Fruit fly (Drosophila melanogaster) whole organism, embryonic: ENCODE data around the gene CG16758.

ENCODE experiments used
- Abd-B ChIP-seq: fragments of 200-800 bp; sonication (Bioruptor generic); optimal IDR thresholded peaks from 2 replicates; lab custom pipeline; 2018; ENCODE audit warnings: missing biosample characterization, mild to moderate bottlenecking, missing genetic modification characterization, moderate library complexity
- Awh ChIP-seq: fragments of 200-800 bp; sonication (Bioruptor generic); IDR thresholded peaks from 2 replicates; pipeline ENCODE4, ENCODE4 v1.3.6; 2022; ENCODE audit warnings: missing biosample characterization, missing genetic modification characterization
- BtbVII ChIP-seq: fragments of 200-800 bp; sonication (Bioruptor generic); optimal IDR thresholded peaks from 3 replicates; lab custom pipeline; 2017; ENCODE audit warnings: missing biosample characterization, mild to moderate bottlenecking, missing genetic modification characterization
- C15 ChIP-seq: fragments of 200-800 bp; sonication (Bioruptor generic); IDR thresholded peaks from 3 replicates; pipeline ENCODE4 v1.3.6; 2022; ENCODE audit warnings: missing biosample characterization, missing genetic modification characterization
- CG10209 ChIP-seq: fragments of 200-800 bp; sonication (Bioruptor generic); optimal IDR thresholded peaks from 3 replicates; lab custom pipeline; 2017; ENCODE audit warnings: missing biosample characterization, mild to moderate bottlenecking, missing genetic modification characterization, missing genetic modification reagents
- CG10274 ChIP-seq: fragments of 200-800 bp; sonication (Bioruptor generic); optimal IDR thresholded peaks from 3 replicates; lab custom pipeline; 2017; ENCODE audit warnings: missing biosample characterization, mild to moderate bottlenecking, missing genetic modification characterization
- CG11456 ChIP-seq: fragments of 200-800 bp; sonication (Bioruptor generic); IDR thresholded peaks from 3 replicates; pipeline ENCODE4 v1.3.6; 2022; ENCODE audit warnings: missing biosample characterization, missing genetic modification characterization
- CG12236 ChIP-seq: fragments of 200-800 bp; sonication (Bioruptor generic); optimal IDR thresholded peaks from 2 replicates; lab custom pipeline; 2016; ENCODE audit warnings: missing biosample characterization, missing genetic modification characterization
- CG15514 ChIP-seq: fragments of 200-800 bp; sonication (Bioruptor generic); optimal IDR thresholded peaks from 3 replicates; lab custom pipeline; 2017; ENCODE audit warnings: missing biosample characterization, missing genetic modification characterization, mild to moderate bottlenecking, moderate library complexity, missing genetic modification reagents
- CG15696 ChIP-seq: fragments of 200-800 bp; sonication (Bioruptor generic); optimal IDR thresholded peaks from 2 replicates; lab custom pipeline; 2019; ENCODE audit warnings: missing biosample characterization, mild to moderate bottlenecking, missing genetic modification characterization, moderate library complexity
- CG1647 ChIP-seq: fragments of 200-800 bp; sonication (Bioruptor generic); optimal IDR thresholded peaks from 3 replicates; lab custom pipeline; 2016; ENCODE audit warnings: missing biosample characterization, missing genetic modification characterization
- CG17568 ChIP-seq: fragments of 200-800 bp; sonication (Bioruptor generic); optimal IDR thresholded peaks from 2 replicates; lab custom pipeline; 2018; ENCODE audit warnings: missing biosample characterization, mild to moderate bottlenecking, missing genetic modification characterization, moderate library complexity
- CG18599 ChIP-seq: fragments of 200-800 bp; sonication (Bioruptor generic); optimal IDR thresholded peaks from 3 replicates; lab custom pipeline; 2017; ENCODE audit warnings: missing biosample characterization, missing genetic modification characterization, mild to moderate bottlenecking, moderate library complexity, missing genetic modification reagents
- CG2129 ChIP-seq: fragments of 200-800 bp; sonication (Bioruptor generic); IDR thresholded peaks from 2 replicates; pipeline ENCODE4 v1.3.6; 2022; ENCODE audit warnings: missing biosample characterization, missing genetic modification characterization; ENCODE audit not compliant: partially characterized antibody
- CG3065 ChIP-seq: fragments of 200-800 bp; sonication (Bioruptor generic); optimal IDR thresholded peaks from 2 replicates; lab custom pipeline; 2016; ENCODE audit warnings: missing biosample characterization, missing genetic modification characterization
- CG6254 ChIP-seq: fragments of 200-800 bp; sonication (Bioruptor generic); optimal IDR thresholded peaks from 3 replicates; lab custom pipeline; 2017; ENCODE audit warnings: mild to moderate bottlenecking, missing biosample characterization, missing genetic modification reagents, missing genetic modification characterization
- CG7271 ChIP-seq: fragments of 200-800 bp; sonication (Bioruptor generic); optimal IDR thresholded peaks from 2 replicates; lab custom pipeline; 2018; ENCODE audit warnings: missing biosample characterization, mild to moderate bottlenecking, missing genetic modification characterization, moderate library complexity
- CG7745 ChIP-seq: fragments of 200-800 bp; sonication (Bioruptor generic); optimal IDR thresholded peaks from 2 replicates; lab custom pipeline; 2018; ENCODE audit warnings: missing biosample characterization, mild to moderate bottlenecking, missing genetic modification characterization, moderate library complexity
- CG7928 ChIP-seq: fragments of 200-800 bp; sonication (Bioruptor generic); optimal IDR thresholded peaks from 2 replicates; lab custom pipeline; 2017; ENCODE audit warnings: missing biosample characterization, mild to moderate bottlenecking, missing genetic modification characterization
- CG7987 ChIP-seq: fragments of 200-800 bp; sonication (Bioruptor generic); optimal IDR thresholded peaks from 2 replicates; lab custom pipeline; 2018; ENCODE audit warnings: missing biosample characterization, mild to moderate bottlenecking, missing genetic modification characterization, moderate library complexity
- CG8281 ChIP-seq: fragments of 200-800 bp; sonication (Bioruptor generic); optimal IDR thresholded peaks from 2 replicates; lab custom pipeline; 2018; ENCODE audit warnings: missing biosample characterization, mild to moderate bottlenecking, missing genetic modification characterization, moderate library complexity
- CG8290 ChIP-seq, 3 experiments: fragments of 200-800 bp; sonication (Bioruptor generic); optimal IDR thresholded peaks; 2 replicates each; lab custom pipeline; 2016 to 2019; ENCODE audit warnings: missing biosample characterization in 3 of 3, missing genetic modification characterization in 3 of 3, mild to moderate bottlenecking in 2 of 3, moderate library complexity in 1 of 3
- D19A ChIP-seq: fragments of 200-800 bp; optimal IDR thresholded peaks from 3 replicates; lab custom pipeline; 2019; ENCODE audit warnings: missing biosample characterization, mild to moderate bottlenecking, missing genetic modification characterization, moderate library complexity
- Dbx ChIP-seq: fragments of 200-800 bp; sonication (Bioruptor generic); IDR thresholded peaks from 3 replicates; pipeline ENCODE4 v1.3.6; 2022; ENCODE audit warnings: missing biosample characterization, missing genetic modification characterization
- Dfd ChIP-seq, 2 experiments: fragments of >200 bp; optimal IDR thresholded peaks; 2 replicates each; lab custom pipeline; 2017; ENCODE audit warnings: missing biosample characterization in 2 of 2, missing genetic modification characterization in 2 of 2
- Dll ChIP-seq: fragments of 200-800 bp; sonication (Bioruptor generic); IDR thresholded peaks from 4 replicates; pipeline ENCODE4 v1.3.6; 2022; ENCODE audit warnings: missing biosample characterization, missing genetic modification characterization; ENCODE audit not compliant: partially characterized antibody
- ERR ChIP-seq: fragments of 200-800 bp; sonication (Bioruptor generic); optimal IDR thresholded peaks from 2 replicates; lab custom pipeline; 2016; ENCODE audit warnings: missing biosample characterization, missing genetic modification characterization
- HHEX ChIP-seq: fragments of 200-800 bp; sonication (Bioruptor generic); optimal IDR thresholded peaks from 3 replicates; lab custom pipeline; 2017; ENCODE audit warnings: missing biosample characterization, mild to moderate bottlenecking, missing genetic modification characterization, missing genetic modification reagents
- Hey ChIP-seq: fragments of 200-800 bp; sonication (Bioruptor generic); optimal IDR thresholded peaks from 3 replicates; lab custom pipeline; 2018; ENCODE audit warnings: missing biosample characterization, mild to moderate bottlenecking, missing genetic modification characterization
- Hmr ChIP-seq: fragments of 200-800 bp; sonication (Bioruptor generic); optimal IDR thresholded peaks from 3 replicates; lab custom pipeline; 2017; ENCODE audit warnings: mild to moderate bottlenecking, missing biosample characterization, missing genetic modification reagents, missing genetic modification characterization
- Lhr ChIP-seq: fragments of 200-800 bp; sonication (Bioruptor generic); optimal IDR thresholded peaks from 3 replicates; lab custom pipeline; 2017; ENCODE audit warnings: mild to moderate bottlenecking, missing biosample characterization, missing genetic modification reagents, missing genetic modification characterization
- Opbp ChIP-seq: fragments of 200-800 bp; sonication (Bioruptor generic); IDR thresholded peaks from 3 replicates; pipeline ENCODE4 v1.3.6; 2022; ENCODE audit warnings: missing biosample characterization, missing genetic modification characterization; ENCODE audit not compliant: partially characterized antibody
- Scr ChIP-seq: fragments of 200-800 bp; sonication (Bioruptor generic); IDR thresholded peaks from 2 replicates; pipeline ENCODE4 v1.3.6; 2022; ENCODE audit warnings: missing biosample characterization, missing genetic modification characterization; ENCODE audit not compliant: partially characterized antibody
- ap ChIP-seq: fragments of 200-800 bp; sonication (Bioruptor generic); IDR thresholded peaks from 2 replicates; pipeline ENCODE4 v1.3.6; 2022; ENCODE audit warnings: missing biosample characterization, missing genetic modification characterization
- bowl ChIP-seq: fragments of 200-800 bp; sonication (Bioruptor generic); IDR thresholded peaks from 2 replicates; pipeline ENCODE4 v1.3.6; 2022; ENCODE audit warnings: missing biosample characterization, missing genetic modification characterization
- corto ChIP-seq: fragments of 200-800 bp; sonication (Bioruptor generic); optimal IDR thresholded peaks from 2 replicates; lab custom pipeline; 2016; ENCODE audit warnings: missing biosample characterization, mild to moderate bottlenecking, missing genetic modification characterization, moderate library complexity
- dm ChIP-seq: fragments of 200-800 bp; sonication (Bioruptor generic); optimal IDR thresholded peaks from 3 replicates; lab custom pipeline; 2016; ENCODE audit warnings: missing biosample characterization, missing genetic modification characterization
- ewg ChIP-seq: fragments of 200-800 bp; sonication (Bioruptor generic); optimal IDR thresholded peaks from 3 replicates; lab custom pipeline; 2017; ENCODE audit warnings: mild to moderate bottlenecking, missing biosample characterization, missing genetic modification reagents, missing genetic modification characterization
- gcm ChIP-seq: fragments of 200-800 bp; sonication (Bioruptor generic); optimal IDR thresholded peaks from 2 replicates; lab custom pipeline; 2019; ENCODE audit warnings: missing biosample characterization, mild to moderate bottlenecking, missing genetic modification characterization, moderate library complexity
- kni ChIP-seq: fragments of 200-800 bp; sonication (Bioruptor generic); optimal IDR thresholded peaks from 3 replicates; lab custom pipeline; 2017; ENCODE audit warnings: mild to moderate bottlenecking, missing biosample characterization, missing genetic modification reagents, missing genetic modification characterization
- lab ChIP-seq: fragments of 200-800 bp; sonication (Bioruptor generic); optimal IDR thresholded peaks from 3 replicates; lab custom pipeline; 2017; ENCODE audit warnings: missing biosample characterization, missing genetic modification characterization, mild to moderate bottlenecking, moderate library complexity, missing genetic modification reagents
- nerfin-1 ChIP-seq: fragments of 200-800 bp; sonication (Bioruptor generic); optimal IDR thresholded peaks from 3 replicates; lab custom pipeline; 2019; ENCODE audit warnings: missing biosample characterization, mild to moderate bottlenecking, missing genetic modification characterization, moderate library complexity
- pum ChIP-seq: fragments of 200-800 bp; sonication (Bioruptor generic); optimal IDR thresholded peaks from 2 replicates; lab custom pipeline; 2016; ENCODE audit warnings: missing biosample characterization, missing genetic modification characterization
- sens ChIP-seq: fragments of 200-800 bp; sonication (Bioruptor generic); peaks from one replicate; lab custom pipeline; 2016; ENCODE audit warnings: missing biosample characterization, missing genetic modification characterization
- seq ChIP-seq: fragments of 200-800 bp; sonication (Bioruptor generic); IDR thresholded peaks from 2 replicates; pipeline ENCODE4 v1.3.6; 2022; ENCODE audit warnings: missing biosample characterization, missing genetic modification characterization
- slp2 ChIP-seq: fragments of 200-800 bp; sonication (Bioruptor generic); optimal IDR thresholded peaks from 2 replicates; lab custom pipeline; 2016; ENCODE audit warnings: missing biosample characterization, missing genetic modification characterization
- sqz ChIP-seq: fragments of 200-800 bp; sonication (Bioruptor generic); optimal IDR thresholded peaks from 3 replicates; lab custom pipeline; 2018; ENCODE audit warnings: missing biosample characterization, mild to moderate bottlenecking, missing genetic modification characterization
- sr ChIP-seq: fragments of 200-800 bp; sonication (Bioruptor generic); IDR thresholded peaks from 3 replicates; pipeline ENCODE4 v1.3.6; 2022; ENCODE audit warnings: missing biosample characterization, missing genetic modification characterization
- stwl ChIP-seq: fragments of 200-800 bp; sonication (Bioruptor generic); optimal IDR thresholded peaks from 3 replicates; lab custom pipeline; 2018; ENCODE audit warnings: missing biosample characterization, mild to moderate bottlenecking, missing genetic modification characterization, moderate library complexity
- zfh1 ChIP-seq: fragments of 200-800 bp; sonication (Bioruptor generic); IDR thresholded peaks from 3 replicates; pipeline ENCODE4 v1.3.6; 2022; ENCODE audit warnings: missing biosample characterization, missing genetic modification characterization

Gene CG16758

dm6 chr3L:2469660-2470059 lies 33.7 kb downstream of the CG16758 start (continued):
- TF ChIP-seq CG8290 (GFP tag; optimal IDR thresholded peaks at IDR 0.05; lab: Kevin White, UChicago) (no peak), CG8290 (tag; optimal IDR thresholded peaks at IDR 0.05; lab: Kevin White, UChicago) (peak in 1 of 2 experiments; percentile 45), Scr (GFP tag; lab: Robert Waterston, UW) (no peak), Hmr (GFP tag; lab: Kevin White, UChicago) (peak; percentile 25), CG18599 (GFP tag; lab: Kevin White, UChicago) (peak; percentile 53), Dfd (GFP tag; optimal IDR thresholded peaks at IDR 0.05; lab: Kevin White, UChicago) (no peak), BtbVII (GFP tag; lab: Kevin White, UChicago) (no peak), zfh1 (no peak), CG15514 (peak; percentile 40), CG1647 (GFP tag; lab: Kevin White, UChicago) (no peak), CG15696 (no peak), CG11456 (no peak), stwl (tag; lab: Kevin White, UChicago) (no peak), CG12236 (GFP tag; lab: Kevin White, UChicago) (no peak), CG7928 (GFP tag; lab: Kevin White, UChicago) (no peak), CG10274 (GFP tag; lab: Kevin White, UChicago) (no peak), Hey (no peak), HHEX (GFP tag; lab: Kevin White, UChicago) (peak; percentile 49), ewg (GFP tag; lab: Kevin White, UChicago) (no peak), CG7745 (tag; lab: Kevin White, UChicago) (no peak), CG6254 (GFP tag; lab: Kevin White, UChicago) (peak; percentile 0), Awh (GFP tag; lab: Robert Waterston, UW) (no peak), slp2 (no peak), lab (peak; percentile 52), Opbp (GFP tag; lab: Robert Waterston, UW) (no peak), Dbx (no peak), CG10209 (no peak), bowl (no peak), CG8281 (tag; lab: Kevin White, UChicago) (no peak), ap (no peak), CG17568 (GFP tag; lab: Kevin White, UChicago) (peak; percentile 56), D19A (no peak), ERR (no peak), Lhr (GFP tag; lab: Kevin White, UChicago) (no peak), Abd-B (GFP tag; lab: Kevin White, UChicago) (no peak), sr (GFP tag; lab: Robert Waterston, UW) (no peak), Dll (GFP tag; lab: Robert Waterston, UW) (no peak), kni (GFP tag; lab: Kevin White, UChicago) (peak; percentile 24), seq (no peak; the same call in 1 of the 2 replicates), nerfin-1 (tag; lab: Kevin White, UChicago) (no peak), corto (GFP tag; lab: Kevin White, UChicago) (no peak), sqz (GFP tag; lab: Kevin White, UChicago) (no peak), dm (GFP tag; lab: Kevin White, UChicago) (no peak), pum (no peak), CG7987 (peak; percentile 48), CG7271 (tag; lab: Kevin White, UChicago) (no peak), sens (GFP tag; lab: Kevin White, UChicago) (peak; percentile 28), C15 (GFP tag; lab: Robert Waterston, UW) (no peak), CG2129 (GFP tag; lab: Robert Waterston, UW) (no peak), gcm (GFP tag; lab: Kevin White, UChicago) (no peak), CG3065 (no peak)
